Fruit fly (Drosophila melanogaster): Measurements from ENCODE around the gene Acsx2.

Acsx2 gene

dm6 chr3R:19796835-19797234 is 18.3 kb downstream of the Acsx2 start:
- TF ChIP-seq Atf6 (GFP tag; IDR thresholded peaks at IDR 0.05) (no peak), CG8478 (optimal IDR thresholded peaks at IDR 0.05) (peak; percentile 26), Tbp (GFP tag; optimal IDR thresholded peaks at IDR 0.05) (no peak), CG4424 (GFP tag; optimal IDR thresholded peaks at IDR 0.05) (peak; percentile 97)

dm6 chr3R:19799614-19800013 is 21.1 kb downstream of the Acsx2 start:
- TF ChIP-seq sna (GFP tag; IDR thresholded peaks at IDR 0.05; ENCODE audit: partially characterized antibody), result no peak
- TF ChIP-seq lab (GFP tag; optimal IDR thresholded peaks at IDR 0.05), result no peak
- TF ChIP-seq CG14014 (GFP tag; IDR thresholded peaks at IDR 0.05), result no peak
- TF ChIP-seq sim (GFP tag; IDR thresholded peaks at IDR 0.05), result no peak
- TF ChIP-seq CG10274 (GFP tag; optimal IDR thresholded peaks at IDR 0.05), result no peak
- no peak for TF ChIP-seq CG2678 (tag; optimal IDR thresholded peaks at IDR 0.05)
- TF ChIP-seq zen (tag; optimal IDR thresholded peaks at IDR 0.05), result peak; percentile 43
- no peak for TF ChIP-seq Ets65A (GFP tag)
- no peak for TF ChIP-seq cas (GFP tag; IDR thresholded peaks at IDR 0.05)
- TF ChIP-seq bbx (GFP tag; IDR thresholded peaks at IDR 0.05; ENCODE audit: partially characterized antibody), result no peak
- TF ChIP-seq Gug (GFP tag; IDR thresholded peaks at IDR 0.05), result no peak
- TF ChIP-seq CG12104 (GFP tag; optimal IDR thresholded peaks at IDR 0.05), result no peak
- TF ChIP-seq CG12659 (GFP tag; optimal IDR thresholded peaks at IDR 0.05), result no peak
- no peak for TF ChIP-seq prd (optimal IDR thresholded peaks at IDR 0.05)
- no peak for TF ChIP-seq prd (GFP tag; IDR thresholded peaks at IDR 0.05)
- no peak for TF ChIP-seq CG8944 (GFP tag; optimal IDR thresholded peaks at IDR 0.05)
- no peak for TF ChIP-seq seq (GFP tag; IDR thresholded peaks at IDR 0.05)
- no peak for TF ChIP-seq kay (GFP tag; optimal IDR thresholded peaks at IDR 0.05)
- TF ChIP-seq Hand (GFP tag; optimal IDR thresholded peaks at IDR 0.05), result no peak
- no peak for TF ChIP-seq CG7556 (GFP tag; optimal IDR thresholded peaks at IDR 0.05)
- TF ChIP-seq Kr (GFP tag; optimal IDR thresholded peaks at IDR 0.05), result peak; percentile 52
- TF ChIP-seq CG8089 (GFP tag; optimal IDR thresholded peaks at IDR 0.05), result no peak
- TF ChIP-seq Nf-YA (GFP tag; IDR thresholded peaks at IDR 0.05), result no peak
- TF ChIP-seq Bdp1 (GFP tag; optimal IDR thresholded peaks at IDR 0.05), result no peak
- no peak for TF ChIP-seq CG17361 (GFP tag; IDR thresholded peaks at IDR 0.05)
- no peak for TF ChIP-seq Sry-β (GFP tag; optimal IDR thresholded peaks at IDR 0.05)
- TF ChIP-seq twi (tag; optimal IDR thresholded peaks at IDR 0.05), result peak; percentile 65
- no peak for TF ChIP-seq CG7839 (tag; optimal IDR thresholded peaks at IDR 0.05)
- TF ChIP-seq dimm (GFP tag; IDR thresholded peaks at IDR 0.05), result no peak
- TF ChIP-seq kni (GFP tag; optimal IDR thresholded peaks at IDR 0.05), result peak; percentile 31
- TF ChIP-seq D (optimal IDR thresholded peaks at IDR 0.05), result peak; percentile 28
- no peak for TF ChIP-seq D (GFP tag; optimal IDR thresholded peaks at IDR 0.05)
- no peak for TF ChIP-seq peb (GFP tag; IDR thresholded peaks at IDR 0.05)
- TF ChIP-seq CG10147 (GFP tag; optimal IDR thresholded peaks at IDR 0.05), result no peak
- TF ChIP-seq fru (optimal IDR thresholded peaks at IDR 0.05), result no peak
- no peak for TF ChIP-seq lbe (GFP tag; optimal IDR thresholded peaks at IDR 0.05)
- TF ChIP-seq Hr51 (GFP tag; optimal IDR thresholded peaks at IDR 0.05), result no peak
- TF ChIP-seq CG14710 (tag; optimal IDR thresholded peaks at IDR 0.05), result no peak
- TF ChIP-seq fd3F (GFP tag; optimal IDR thresholded peaks at IDR 0.05), result no peak
- no peak for TF ChIP-seq CG3065 (GFP tag; optimal IDR thresholded peaks at IDR 0.05)
- TF ChIP-seq CG34376 (GFP tag; optimal IDR thresholded peaks at IDR 0.05), result no peak
- no peak for TF ChIP-seq CG6854 (GFP tag; optimal IDR thresholded peaks at IDR 0.05)
- no peak for TF ChIP-seq CG1603 (tag; optimal IDR thresholded peaks at IDR 0.05)
- no peak for TF ChIP-seq CG16863 (GFP tag; optimal IDR thresholded peaks at IDR 0.05)
- no peak for TF ChIP-seq H2.0 (GFP tag; IDR thresholded peaks at IDR 0.05)
- TF ChIP-seq phol (tag; optimal IDR thresholded peaks at IDR 0.05), result no peak
- TF ChIP-seq ewg (GFP tag; optimal IDR thresholded peaks at IDR 0.05), result no peak
- TF ChIP-seq CG15601 (tag; optimal IDR thresholded peaks at IDR 0.05), result no peak
